Fruit fly (Drosophila melanogaster) whole organism, pupa: ENCODE data around the gene CG15725.

Experiments used
- CG10348 ChIP-seq: fragments of 200-800 bp; sonication (Bioruptor generic); IDR thresholded peaks from 2 replicates; pipeline ENCODE4 v1.3.6; 2022; ENCODE audit warnings: missing biosample characterization, missing genetic modification characterization
- D1 ChIP-seq: fragments of 200-800 bp; sonication (Bioruptor generic); optimal IDR thresholded peaks from 2 replicates; lab custom pipeline; 2018; ENCODE audit warnings: missing biosample characterization, mild to moderate bottlenecking, missing genetic modification characterization, moderate library complexity
- gl ChIP-seq: fragments of 200-800 bp; sonication (Bioruptor generic); optimal IDR thresholded peaks from 2 replicates; lab custom pipeline; 2018; ENCODE audit warnings: missing biosample characterization, mild to moderate bottlenecking, missing genetic modification characterization

DNA sequence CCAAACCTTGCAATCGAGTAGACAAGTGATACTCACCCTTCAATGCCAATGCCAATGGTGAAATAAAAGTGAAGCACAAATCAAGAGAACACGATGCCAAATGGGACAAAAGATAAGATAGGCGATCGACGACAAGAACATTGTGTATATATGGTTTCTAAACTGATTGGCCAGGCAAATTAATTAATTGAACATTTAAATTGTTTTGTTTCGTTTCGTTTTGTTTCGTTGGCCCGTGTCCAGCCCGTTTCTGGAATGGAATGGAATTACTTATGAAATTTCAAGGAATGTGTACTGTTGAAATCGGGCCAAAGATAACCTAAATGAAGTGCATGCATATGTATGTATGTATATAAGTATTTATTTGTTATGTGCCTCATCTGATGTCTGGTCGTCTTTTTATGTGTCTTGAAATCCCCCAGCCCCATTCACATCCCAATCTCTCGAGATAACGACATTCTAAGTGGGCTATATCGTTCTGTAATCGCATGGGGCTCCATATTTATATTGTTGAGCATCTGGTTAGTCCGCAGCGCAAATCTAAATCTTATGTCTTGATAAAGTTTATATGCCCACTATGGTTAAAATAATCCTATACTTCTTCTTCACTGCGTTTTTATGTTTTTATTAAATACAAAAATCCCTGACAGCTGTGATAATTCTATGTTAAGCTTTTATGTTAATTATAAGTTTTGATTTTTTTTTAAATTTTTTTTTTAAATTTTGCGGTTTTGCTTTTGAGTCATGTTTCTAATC is 29.7 kb upstream of the CG15725 start:
- TF ChIP-seq D1 (tag; lab: Kevin White, UChicago) = no peak
- no peak for TF ChIP-seq gl (tag; lab: Kevin White, UChicago)
- TF ChIP-seq CG10348 (GFP tag; lab: Robert Waterston, UW) = no peak
